Fruit fly (Drosophila melanogaster) S2 (cell line): ENCODE measurements around the gene CG42467.

ENCODE experiments used
- CG8478 ChIP-seq: fragments of >200 bp; optimal IDR thresholded peaks from 2 replicates; lab custom pipeline; 2018
- CTCF ChIP-seq, 2 experiments: fragments of >200 bp; optimal IDR thresholded peaks; 2 replicates each; lab custom pipeline; 2018

DNA sequence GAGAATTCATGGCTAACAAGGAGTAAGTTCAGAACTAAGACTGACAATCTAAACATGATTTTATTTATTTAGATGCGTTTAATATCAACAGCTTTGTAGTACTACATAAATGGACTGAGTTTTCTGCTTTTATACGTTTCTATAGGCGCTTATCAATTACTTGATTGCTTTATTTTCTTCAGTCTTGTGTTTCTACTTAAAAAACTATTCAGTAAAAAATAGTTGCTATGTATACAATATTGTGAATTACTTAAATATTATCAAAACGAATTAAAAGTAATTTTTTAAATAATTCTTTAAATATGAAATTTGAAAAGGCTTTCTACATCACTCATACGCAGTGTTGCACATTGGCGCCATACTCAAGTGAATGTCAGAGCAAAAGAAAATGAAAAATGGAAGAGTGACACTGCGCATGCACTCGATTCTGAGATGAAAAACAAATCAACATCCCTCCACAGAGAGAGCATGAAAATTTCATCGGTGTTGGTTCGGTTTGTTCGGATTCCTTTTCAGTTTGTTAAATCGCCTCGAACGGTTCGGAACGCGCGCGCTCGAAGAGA lies 16.7 kb downstream of the CG42467 start, which contains the start of the genes lectin-24A and Shaw:
- TF ChIP-seq CG8478 (no peak), CTCF (optimal IDR thresholded peaks at IDR 0.05; lab: Kevin White, UChicago) (no peak)
